Worm (Caenorhabditis elegans): Measurements from ENCODE around the gene F41G3.19.

DNA sequence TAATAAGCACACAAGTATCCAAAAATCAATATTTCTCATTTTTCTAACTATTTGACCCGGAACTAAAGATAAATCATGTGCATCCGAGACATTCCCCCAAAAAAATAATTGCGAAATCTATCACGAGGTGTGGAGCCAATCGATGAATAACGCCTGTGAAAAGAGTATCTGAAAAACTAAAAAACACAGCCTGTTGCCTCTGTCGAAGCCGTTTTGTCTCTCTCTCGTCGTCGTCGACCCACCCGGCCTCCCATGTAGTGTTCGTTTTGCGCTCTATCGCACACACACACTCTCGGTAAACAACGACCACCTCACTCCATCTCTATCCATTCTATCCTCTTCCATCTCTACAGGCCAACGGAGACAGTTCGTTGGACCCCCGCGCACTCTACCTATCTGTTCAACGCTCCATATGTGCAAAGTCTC, 30.8 kb upstream of the F41G3.19 start:
- TF ChIP-seq elt-1 (tag; optimal IDR thresholded peaks at IDR 0.05), result no peak
- no peak for TF ChIP-seq nhr-28 (tag; optimal IDR thresholded peaks at IDR 0.05)
- TF ChIP-seq jun-1 (tag; optimal IDR thresholded peaks at IDR 0.05), result peak; percentile 11
